Fruit fly (Drosophila melanogaster) whole organism, embryonic: ENCODE results near the gene GlnRS.

Source experiments
- ATbp ChIP-seq: fragments of 200-800 bp; sonication (Bioruptor generic); optimal IDR thresholded peaks from 2 replicates; lab custom pipeline; 2017; ENCODE audit warnings: missing biosample characterization, mild to moderate bottlenecking, missing genetic modification characterization, missing genetic modification reagents
- Adf1 ChIP-seq: fragments of 200-800 bp; sonication (Bioruptor generic); IDR thresholded peaks from 2 replicates; pipeline ENCODE4 v1.3.6; 2022; ENCODE audit warnings: missing biosample characterization, missing genetic modification characterization
- CG10462 ChIP-seq: fragments of 200-800 bp; sonication (Bioruptor generic); optimal IDR thresholded peaks from 2 replicates; lab custom pipeline; 2016; ENCODE audit warnings: missing biosample characterization, missing genetic modification characterization
- CG10543 ChIP-seq: fragments of 200-800 bp; sonication (Bioruptor generic); optimal IDR thresholded peaks from 3 replicates; lab custom pipeline; 2017; ENCODE audit warnings: missing biosample characterization, mild to moderate bottlenecking, missing genetic modification characterization, moderate library complexity
- CG11695 ChIP-seq: fragments of 200-800 bp; sonication (Bioruptor generic); IDR thresholded peaks from 3 replicates; pipeline ENCODE4 v1.3.6; 2022; ENCODE audit warnings: missing biosample characterization, missing genetic modification characterization
- CG12219 ChIP-seq: fragments of 200-800 bp; sonication (Bioruptor generic); optimal IDR thresholded peaks from 3 replicates; lab custom pipeline; 2018; ENCODE audit warnings: missing biosample characterization, mild to moderate bottlenecking, missing genetic modification characterization
- CG13287 ChIP-seq: fragments of 200-800 bp; sonication (Bioruptor generic); IDR thresholded peaks from 2 replicates; pipeline ENCODE4 v1.3.6; 2022; ENCODE audit warnings: missing biosample characterization, missing genetic modification characterization; ENCODE audit not compliant: partially characterized antibody
- CG14014 ChIP-seq: fragments of 200-800 bp; sonication (Bioruptor generic); IDR thresholded peaks from 2 replicates; pipeline ENCODE4 v1.3.6; 2022; ENCODE audit warnings: missing biosample characterization, missing genetic modification characterization
- CG15696 ChIP-seq: fragments of 200-800 bp; sonication (Bioruptor generic); optimal IDR thresholded peaks from 2 replicates; lab custom pipeline; 2019; ENCODE audit warnings: missing biosample characterization, mild to moderate bottlenecking, missing genetic modification characterization, moderate library complexity
- CG17328 ChIP-seq: fragments of 200-800 bp; sonication (Bioruptor generic); IDR thresholded peaks from 2 replicates; pipeline ENCODE4 v1.3.6; 2022; ENCODE audit warnings: missing biosample characterization, missing genetic modification characterization
- CG18599 ChIP-seq: fragments of 200-800 bp; sonication (Bioruptor generic); optimal IDR thresholded peaks from 3 replicates; lab custom pipeline; 2017; ENCODE audit warnings: missing biosample characterization, missing genetic modification characterization, mild to moderate bottlenecking, moderate library complexity, missing genetic modification reagents
- CG30020 ChIP-seq: fragments of 200-800 bp; optimal IDR thresholded peaks from 2 replicates; lab custom pipeline; 2019; ENCODE audit warnings: missing biosample characterization, mild to moderate bottlenecking, missing genetic modification characterization, moderate library complexity
- CG3163 ChIP-seq: fragments of 200-800 bp; sonication (Bioruptor generic); optimal IDR thresholded peaks from 3 replicates; lab custom pipeline; 2016; ENCODE audit warnings: missing biosample characterization, missing genetic modification characterization
- CG34422 ChIP-seq: fragments of 200-800 bp; sonication (Bioruptor generic); IDR thresholded peaks from 3 replicates; pipeline ENCODE4 v1.3.6; 2022; ENCODE audit warnings: missing biosample characterization, missing genetic modification characterization
- CG42726 ChIP-seq: fragments of 200-800 bp; sonication (Bioruptor generic); IDR thresholded peaks from 2 replicates; pipeline ENCODE4 v1.3.6; 2022; ENCODE audit warnings: missing biosample characterization, missing genetic modification characterization; ENCODE audit not compliant: partially characterized antibody
- CG6791 ChIP-seq: fragments of 200-800 bp; sonication (Bioruptor generic); IDR thresholded peaks from 3 replicates; pipeline ENCODE4 v1.3.6; 2022; ENCODE audit warnings: missing biosample characterization, missing genetic modification characterization; ENCODE audit not compliant: partially characterized antibody
- CG9932 ChIP-seq: fragments of 200-800 bp; sonication (Bioruptor generic); IDR thresholded peaks from 2 replicates; pipeline ENCODE4 v1.3.6; 2022; ENCODE audit warnings: missing biosample characterization, missing genetic modification characterization
- Doc3 ChIP-seq: fragments of 200-800 bp; sonication (Bioruptor generic); IDR thresholded peaks from 3 replicates; pipeline ENCODE4 v1.3.6; 2022; ENCODE audit warnings: missing biosample characterization, missing genetic modification characterization; ENCODE audit not compliant: partially characterized antibody
- Dref ChIP-seq: fragments of 200-800 bp; sonication (Bioruptor generic); IDR thresholded peaks from 2 replicates; pipeline ENCODE4 v1.3.6; 2022; ENCODE audit warnings: missing biosample characterization, missing genetic modification characterization
- HHEX ChIP-seq: fragments of 200-800 bp; sonication (Bioruptor generic); optimal IDR thresholded peaks from 3 replicates; lab custom pipeline; 2017; ENCODE audit warnings: missing biosample characterization, mild to moderate bottlenecking, missing genetic modification characterization, missing genetic modification reagents
- Hsf ChIP-seq: fragments of 200-800 bp; sonication (Bioruptor generic); optimal IDR thresholded peaks from 3 replicates; lab custom pipeline; 2016; ENCODE audit warnings: missing biosample characterization, missing genetic modification characterization
- Mes4 ChIP-seq: fragments of 200-800 bp; sonication (Bioruptor generic); optimal IDR thresholded peaks from 2 replicates; lab custom pipeline; 2016; ENCODE audit warnings: missing biosample characterization, missing genetic modification characterization
- Myb ChIP-seq: fragments of 200-800 bp; sonication (Bioruptor generic); optimal IDR thresholded peaks from 2 replicates; lab custom pipeline; 2016; ENCODE audit warnings: missing biosample characterization, missing genetic modification characterization
- Sox100B ChIP-seq: fragments of 200-800 bp; sonication (Bioruptor generic); optimal IDR thresholded peaks from 3 replicates; lab custom pipeline; 2018; ENCODE audit warnings: missing biosample characterization, mild to moderate bottlenecking, missing genetic modification characterization
- Ssrp ChIP-seq: fragments of 200-800 bp; sonication (Bioruptor generic); optimal IDR thresholded peaks from 2 replicates; lab custom pipeline; 2018; ENCODE audit warnings: missing biosample characterization, mild to moderate bottlenecking, missing genetic modification characterization, moderate library complexity
- Stat92E ChIP-seq, 3 experiments: fragments of >200 bp in 2 of 3; fragments of 200-800 bp in 1 of 3; sonication (Bioruptor generic) in 1 of 3; optimal IDR thresholded peaks; 2 replicates each; lab custom pipeline; 2017 to 2019; ENCODE audit warnings: missing biosample characterization in 3 of 3, missing genetic modification characterization in 3 of 3, mild to moderate bottlenecking in 1 of 3, moderate library complexity in 1 of 3
- TFAM ChIP-seq: fragments of 200-800 bp; sonication (Bioruptor generic); optimal IDR thresholded peaks from 2 replicates; lab custom pipeline; 2017; ENCODE audit warnings: missing biosample characterization, missing genetic modification characterization, inconsistent platforms
- abd-A ChIP-seq: fragments of 200-800 bp; sonication (Bioruptor generic); optimal IDR thresholded peaks from 3 replicates; lab custom pipeline; 2019; ENCODE audit warnings: missing biosample characterization, mild to moderate bottlenecking, missing genetic modification characterization, moderate library complexity
- ato ChIP-seq: fragments of 200-800 bp; sonication (Bioruptor generic); IDR thresholded peaks from 2 replicates; pipeline ENCODE4 v1.3.6; 2022; ENCODE audit warnings: missing biosample characterization, missing genetic modification characterization; ENCODE audit not compliant: partially characterized antibody
- bbx ChIP-seq: fragments of 200-800 bp; sonication (Bioruptor generic); IDR thresholded peaks from 2 replicates; pipeline ENCODE4 v1.3.6; 2022; ENCODE audit warnings: missing biosample characterization, missing genetic modification characterization; ENCODE audit not compliant: partially characterized antibody
- chn ChIP-seq: fragments of 200-800 bp; sonication (Bioruptor generic); optimal IDR thresholded peaks from 2 replicates; lab custom pipeline; 2016; ENCODE audit warnings: missing biosample characterization, missing genetic modification characterization
- crc ChIP-seq: fragments of 200-800 bp; sonication (Bioruptor generic); optimal IDR thresholded peaks from 2 replicates; lab custom pipeline; 2016; ENCODE audit warnings: missing biosample characterization, missing genetic modification characterization
- eyg ChIP-seq: fragments of 200-800 bp; sonication (Bioruptor generic); optimal IDR thresholded peaks from 3 replicates; lab custom pipeline; 2016; ENCODE audit warnings: missing biosample characterization, missing genetic modification characterization
- gcm2 ChIP-seq: fragments of 200-800 bp; sonication (Bioruptor generic); optimal IDR thresholded peaks from 2 replicates; lab custom pipeline; 2016; ENCODE audit warnings: missing biosample characterization, missing genetic modification characterization
- inv ChIP-seq: fragments of 200-800 bp; sonication (Bioruptor generic); IDR thresholded peaks from 2 replicates; pipeline ENCODE4 v1.3.6; 2022; ENCODE audit warnings: missing biosample characterization, missing genetic modification characterization; ENCODE audit not compliant: partially characterized antibody
- klu ChIP-seq: fragments of 200-800 bp; sonication (Bioruptor generic); IDR thresholded peaks from 2 replicates; pipeline ENCODE4 v1.3.6; 2022; ENCODE audit warnings: missing biosample characterization, missing genetic modification characterization
- lab ChIP-seq: fragments of 200-800 bp; sonication (Bioruptor generic); optimal IDR thresholded peaks from 3 replicates; lab custom pipeline; 2017; ENCODE audit warnings: missing biosample characterization, missing genetic modification characterization, mild to moderate bottlenecking, moderate library complexity, missing genetic modification reagents
- nerfin-2 ChIP-seq: fragments of 200-800 bp; sonication (Bioruptor generic); IDR thresholded peaks from 2 replicates; pipeline ENCODE4 v1.3.6; 2022; ENCODE audit warnings: missing biosample characterization, missing genetic modification characterization; ENCODE audit not compliant: partially characterized antibody
- nmo ChIP-seq: fragments of 200-800 bp; sonication (Bioruptor generic); optimal IDR thresholded peaks from 2 replicates; lab custom pipeline; 2018; ENCODE audit warnings: missing biosample characterization, mild to moderate bottlenecking, missing genetic modification characterization, moderate library complexity
- peb ChIP-seq: fragments of 200-800 bp; sonication (Bioruptor generic); IDR thresholded peaks from 2 replicates; pipeline ENCODE4 v1.3.6; 2022; ENCODE audit warnings: missing biosample characterization, missing genetic modification characterization
- pum ChIP-seq: fragments of 200-800 bp; sonication (Bioruptor generic); optimal IDR thresholded peaks from 2 replicates; lab custom pipeline; 2016; ENCODE audit warnings: missing biosample characterization, missing genetic modification characterization
- repo ChIP-seq: fragments of 200-800 bp; sonication (Bioruptor generic); optimal IDR thresholded peaks from 2 replicates; lab custom pipeline; 2016; ENCODE audit warnings: missing biosample characterization, missing genetic modification characterization
- ro ChIP-seq: fragments of 200-800 bp; sonication (Bioruptor generic); IDR thresholded peaks from 2 replicates; pipeline ENCODE4 v1.3.6; 2022; ENCODE audit warnings: missing biosample characterization, missing genetic modification characterization
- sd ChIP-seq: fragments of 200-800 bp; sonication (Bioruptor generic); optimal IDR thresholded peaks from 3 replicates; lab custom pipeline; 2018; ENCODE audit warnings: missing biosample characterization, mild to moderate bottlenecking, missing genetic modification characterization, moderate library complexity
- slbo ChIP-seq: fragments of 200-800 bp; sonication (Bioruptor generic); IDR thresholded peaks from 2 replicates; pipeline ENCODE4 v1.3.6; 2022; ENCODE audit warnings: missing biosample characterization, missing genetic modification characterization
- sug ChIP-seq: fragments of 200-800 bp; optimal IDR thresholded peaks from 2 replicates; lab custom pipeline; 2019; ENCODE audit warnings: missing biosample characterization, mild to moderate bottlenecking, missing genetic modification characterization, moderate library complexity
- unpg ChIP-seq: fragments of 200-800 bp; sonication (Bioruptor generic); optimal IDR thresholded peaks from 3 replicates; lab custom pipeline; 2018; ENCODE audit warnings: missing biosample characterization, mild to moderate bottlenecking, missing genetic modification characterization, moderate library complexity

The GlnRS gene

dm6 chr3R:25249145-25250141 lies 16.1 kb downstream of the GlnRS start, which contains the start of gene Nup358 (continued):
- peak; percentile 97 for TF ChIP-seq nerfin-2
- no peak for TF ChIP-seq ro (GFP tag; lab: Robert Waterston, UW)
- TF ChIP-seq klu, result no peak
- TF ChIP-seq Sox100B (GFP tag; lab: Kevin White, UChicago), result no peak
- no peak for TF ChIP-seq abd-A (tag; lab: Kevin White, UChicago)
- TF ChIP-seq slbo, result no peak
- no peak for TF ChIP-seq Mes4 (GFP tag; lab: Kevin White, UChicago)
- TF ChIP-seq CG42726, result peak; percentile 99
- TF ChIP-seq pum (GFP tag; lab: Kevin White, UChicago), result no peak
- TF ChIP-seq Myb, result peak; percentile 9
- TF ChIP-seq repo, result no peak
- no peak for TF ChIP-seq CG15696 (tag; lab: Kevin White, UChicago)
- TF ChIP-seq bbx (GFP tag; lab: Robert Waterston, UW), result peak; percentile 99
- no peak for TF ChIP-seq ATbp
- peak; percentile 99 for TF ChIP-seq ato (GFP tag; lab: Robert Waterston, UW)
- TF ChIP-seq eyg (GFP tag; lab: Kevin White, UChicago), result no peak
- TF ChIP-seq CG9932 (GFP tag; lab: Robert Waterston, UW), result peak; percentile 64
- no peak for TF ChIP-seq CG10462 (GFP tag; lab: Kevin White, UChicago)
- TF ChIP-seq CG14014 (GFP tag; lab: Robert Waterston, UW), result no peak
- TF ChIP-seq sd (tag; lab: Kevin White, UChicago), result peak; percentile 64
- TF ChIP-seq Adf1, result peak; percentile 5; the same call in 1 of the 2 replicates
- no peak for TF ChIP-seq CG11695
- TF ChIP-seq crc (GFP tag; lab: Kevin White, UChicago), result no peak
- peak; percentile 79; the same call in 2 of the 3 replicates for TF ChIP-seq CG34422 (GFP tag; lab: Robert Waterston, UW)
- TF ChIP-seq nmo (GFP tag; lab: Kevin White, UChicago), result peak; percentile 55
- peak; percentile 35 for TF ChIP-seq CG30020
- TF ChIP-seq unpg (GFP tag; lab: Kevin White, UChicago), result no peak
- no peak for TF ChIP-seq CG12219 (GFP tag; lab: Kevin White, UChicago)
- no peak for TF ChIP-seq Hsf (GFP tag; lab: Kevin White, UChicago)
- TF ChIP-seq HHEX (GFP tag; lab: Kevin White, UChicago), result no peak
- peak; percentile 96 for TF ChIP-seq Doc3 (GFP tag; lab: Robert Waterston, UW)
- TF ChIP-seq chn (GFP tag; lab: Kevin White, UChicago), result no peak
- peak; percentile 98 for TF ChIP-seq inv
- no peak for TF ChIP-seq CG18599 (GFP tag; lab: Kevin White, UChicago)
- no peak for TF ChIP-seq gcm2
- no peak for TF ChIP-seq CG3163
- TF ChIP-seq CG6791 (GFP tag; lab: Robert Waterston, UW), result peak; percentile 99
- TF ChIP-seq CG10543 (GFP tag; lab: Kevin White, UChicago), result peak; percentile 14
- no peak for TF ChIP-seq lab
- TF ChIP-seq Ssrp (tag; lab: Kevin White, UChicago), result no peak
- peak; percentile 98 for TF ChIP-seq Dref (GFP tag; lab: Robert Waterston, UW)
- peak; percentile 97 for TF ChIP-seq CG13287 (GFP tag; lab: Robert Waterston, UW)
- TF ChIP-seq sug, result peak; percentile 23
- TF ChIP-seq TFAM (GFP tag; lab: Kevin White, UChicago), result no peak
- no peak for TF ChIP-seq CG17328
- TF ChIP-seq Stat92E (GFP tag; optimal IDR thresholded peaks at IDR 0.05; lab: Kevin White, UChicago), result no peak
- no peak for TF ChIP-seq peb (GFP tag; lab: Robert Waterston, UW)
